Worm (Caenorhabditis elegans) whole organism, L2 larva: ENCODE results near the gene smrd-1.

Source experiments
- C34F6.9 ChIP-seq: fragments of 150-350 bp; optimal IDR thresholded peaks from 2 replicates; lab custom pipeline; 2014; ENCODE audit warnings: missing biosample characterization, missing genetic modification characterization
- Y55F3AM.14 ChIP-seq: fragments of 200-800 bp; sonication (Bioruptor generic); optimal IDR thresholded peaks from 2 replicates; lab custom pipeline; 2018; ENCODE audit warnings: mild to moderate bottlenecking, missing genetic modification characterization, missing compliant biosample characterization
- ZK546.5 ChIP-seq: sonication (generic microtip); optimal IDR thresholded peaks from 2 replicates; lab custom pipeline; 2017; ENCODE audit warnings: missing biosample characterization, missing genetic modification characterization
- alr-1 ChIP-seq: fragments of 150-350 bp; optimal IDR thresholded peaks from 2 replicates; lab custom pipeline; 2014; ENCODE audit warnings: missing biosample characterization, missing genetic modification characterization
- ama-1 ChIP-seq: fragments of 150-350 bp; optimal IDR thresholded peaks from 2 replicates; lab custom pipeline; 2018; ENCODE audit warnings: inconsistent platforms
- blmp-1 ChIP-seq: sonication (generic microtip); optimal IDR thresholded peaks from 2 replicates; lab custom pipeline; 2017; ENCODE audit warnings: missing genetic modification characterization, mild to moderate bottlenecking, missing compliant biosample characterization, antibody characterized with exemption, moderate library complexity; ENCODE audit not compliant: insufficient read depth
- ceh-16 ChIP-seq: fragments of 150-350 bp; optimal IDR thresholded peaks from 2 replicates; lab custom pipeline; 2014; ENCODE audit warnings: missing biosample characterization, missing genetic modification characterization
- crh-2 ChIP-seq: sonication (generic microtip); optimal IDR thresholded peaks from 2 replicates; lab custom pipeline; 2017; ENCODE audit warnings: missing biosample characterization, missing genetic modification characterization
- dmd-4 ChIP-seq: sonication (generic microtip); optimal IDR thresholded peaks from 2 replicates; lab custom pipeline; 2017; ENCODE audit warnings: missing biosample characterization, missing genetic modification characterization
- egl-27 ChIP-seq: sonication (generic microtip); optimal IDR thresholded peaks from 3 replicates; lab custom pipeline; 2017; ENCODE audit warnings: missing biosample characterization, missing genetic modification reagents, missing genetic modification characterization
- elt-1 ChIP-seq: fragments of 150-350 bp; optimal IDR thresholded peaks from 2 replicates; lab custom pipeline; 2014; ENCODE audit warnings: missing biosample characterization, missing genetic modification characterization
- elt-3 ChIP-seq: sonication (generic microtip); optimal IDR thresholded peaks from 2 replicates; lab custom pipeline; 2017; ENCODE audit warnings: missing biosample characterization, missing genetic modification characterization
- lin-11 ChIP-seq: fragments of 150-350 bp; sonication (generic microtip); optimal IDR thresholded peaks from 2 replicates; lab custom pipeline; 2014; ENCODE audit warnings: missing biosample characterization, missing genetic modification characterization, inconsistent platforms, mixed read lengths
- lin-13 ChIP-seq: fragments of 150-350 bp; optimal IDR thresholded peaks from 2 replicates; lab custom pipeline; 2014; ENCODE audit warnings: missing biosample characterization, missing genetic modification reagents, missing genetic modification characterization
- lsy-2 ChIP-seq, 2 experiments: fragments of 150-350 bp in 1 of 2; sonication (generic microtip) in 1 of 2; optimal IDR thresholded peaks; 2 replicates each; lab custom pipeline; 2014 to 2017; ENCODE audit warnings: missing biosample characterization in 2 of 2, missing genetic modification characterization in 2 of 2
- nhr-11 ChIP-seq: fragments of 150-350 bp; optimal IDR thresholded peaks from 2 replicates; lab custom pipeline; 2014; ENCODE audit warnings: missing biosample characterization, missing genetic modification characterization
- nhr-12 ChIP-seq: fragments of 150-350 bp; optimal IDR thresholded peaks from 2 replicates; lab custom pipeline; 2014; ENCODE audit warnings: missing biosample characterization, missing genetic modification characterization
- nhr-129 ChIP-seq: fragments of 150-350 bp; optimal IDR thresholded peaks from 2 replicates; lab custom pipeline; 2014; ENCODE audit warnings: missing biosample characterization, missing genetic modification characterization
- nhr-21 ChIP-seq: fragments of 150-350 bp; optimal IDR thresholded peaks from 2 replicates; lab custom pipeline; 2014; ENCODE audit warnings: missing biosample characterization, missing genetic modification characterization
- nhr-25 ChIP-seq: fragments of 150-350 bp; sonication (generic microtip); optimal IDR thresholded peaks from 3 replicates; lab custom pipeline; 2014; ENCODE audit warnings: missing biosample characterization, missing genetic modification characterization
- nhr-77 ChIP-seq: fragments of 150-350 bp; optimal IDR thresholded peaks from 2 replicates; lab custom pipeline; 2014; ENCODE audit warnings: missing biosample characterization, missing genetic modification characterization
- peb-1 ChIP-seq: fragments of 150-350 bp; optimal IDR thresholded peaks from 2 replicates; lab custom pipeline; 2014; ENCODE audit warnings: missing biosample characterization, missing genetic modification characterization
- sma-9 ChIP-seq, 2 experiments: fragments of 150-350 bp in 1 of 2; sonication (generic microtip) in 1 of 2; optimal IDR thresholded peaks; 2 replicates each; lab custom pipeline; 2014 to 2016; ENCODE audit warnings: missing genetic modification characterization in 2 of 2, mild to moderate bottlenecking in 1 of 2, missing biosample characterization in 1 of 2, missing compliant biosample characterization in 1 of 2, missing genetic modification reagents in 1 of 2, moderate library complexity in 1 of 2
- snpc-4 ChIP-seq: fragments of 150-350 bp; optimal IDR thresholded peaks from 2 replicates; lab custom pipeline; 2014; ENCODE audit warnings: missing biosample characterization, missing genetic modification characterization
- unc-39 ChIP-seq: fragments of 150-350 bp; optimal IDR thresholded peaks from 2 replicates; lab custom pipeline; 2014; ENCODE audit warnings: missing biosample characterization, missing genetic modification characterization
- unc-62 ChIP-seq: fragments of 150-350 bp; optimal IDR thresholded peaks from 2 replicates; lab custom pipeline; 2014; ENCODE audit warnings: missing biosample characterization, missing genetic modification reagents, missing genetic modification characterization
- zag-1 ChIP-seq: fragments of 150-350 bp; optimal IDR thresholded peaks from 2 replicates; lab custom pipeline; 2014; ENCODE audit warnings: missing biosample characterization, missing genetic modification characterization
- ztf-4 ChIP-seq: fragments of 150-350 bp; optimal IDR thresholded peaks from 2 replicates; lab custom pipeline; 2014; ENCODE audit warnings: missing biosample characterization, missing genetic modification characterization

Gene smrd-1

ce11 chrIII:10395990-10396389 is 39.8 kb downstream of the smrd-1 start, which contains the start of gene M03C11.1:
TSS of gene M03C11.1 (minus strand) at chrIII:10396090.
- no peak for TF ChIP-seq nhr-12 (tag; lab: Kevin White, UChicago)
- TF ChIP-seq, all 48 proteins: peak for 0

- no peak for TF ChIP-seq elt-1 (tag; lab: Kevin White, UChicago)
- TF ChIP-seq egl-27 (tag; lab: Kevin White, UChicago), result no peak
- TF ChIP-seq C34F6.9 (tag; lab: Kevin White, UChicago), result no peak
- no peak for TF ChIP-seq ztf-4 (tag; lab: Kevin White, UChicago)
- TF ChIP-seq peb-1, result no peak
Measured at ce11 chrIII:10391628-10392027, 44.2 kb downstream of the smrd-1 start, which contains the start of gene M03C11.9. TSS of gene M03C11.9 (minus strand) at chrIII:10391728.

- no peak for TF ChIP-seq elt-3 (tag; lab: Kevin White, UChicago)
- no peak for TF ChIP-seq nhr-77 (tag; lab: Kevin White, UChicago)
- no peak for TF ChIP-seq ama-1 (lab: Kevin White, UChicago)
- TF ChIP-seq crh-2 (tag; lab: Kevin White, UChicago), result no peak
- TF ChIP-seq dmd-4, result no peak
- TF ChIP-seq, all 48 proteins: peak for 0
Measured at ce11 chrIII:10389608-10390007, 46.2 kb downstream of the smrd-1 start.

- no peak for TF ChIP-seq blmp-1 (tag; lab: Kevin White, UChicago)
- no peak for TF ChIP-seq sma-9 (GFP tag; optimal IDR thresholded peaks at IDR 0.05; lab: Kevin White, UChicago)
- no peak for TF ChIP-seq sma-9 (tag; optimal IDR thresholded peaks at IDR 0.05; lab: Kevin White, UChicago)
- no peak for TF ChIP-seq nhr-129 (tag; lab: Kevin White, UChicago)
- no peak for TF ChIP-seq lin-11 (tag; lab: Kevin White, UChicago)
- TF ChIP-seq Y55F3AM.14 (GFP tag; lab: Kevin White, UChicago), result no peak
- TF ChIP-seq ama-1 (lab: Kevin White, UChicago), result no peak
- TF ChIP-seq, all 48 proteins: peak for 0
Measured at ce11 chrIII:10386476-10386875, 49.3 kb downstream of the smrd-1 start, which contains the start of gene C38H2.3. TSS of gene C38H2.3 (minus strand) at chrIII:10386576.

ce11 chrIII:10383804-10384203 is 52.0 kb downstream of the smrd-1 start:
- TF ChIP-seq zag-1 (tag; lab: Kevin White, UChicago), result no peak
- TF ChIP-seq lsy-2 (tag; optimal IDR thresholded peaks at IDR 0.05; lab: Kevin White, UChicago), result no peak
- no peak for TF ChIP-seq nhr-11 (tag; lab: Kevin White, UChicago)
- no peak for TF ChIP-seq unc-39 (tag; lab: Kevin White, UChicago)
- TF ChIP-seq ama-1 (lab: Kevin White, UChicago), result no peak
- TF ChIP-seq elt-1 (tag; lab: Kevin White, UChicago), result no peak
- no peak for TF ChIP-seq snpc-4 (tag; lab: Kevin White, UChicago)
- no peak for TF ChIP-seq lin-11 (tag; lab: Kevin White, UChicago)
- no peak for TF ChIP-seq lin-13
- no peak for TF ChIP-seq unc-62
- TF ChIP-seq ztf-4 (tag; lab: Kevin White, UChicago), result no peak

- TF ChIP-seq alr-1 (tag; lab: Kevin White, UChicago) (no peak), crh-2 (tag; lab: Kevin White, UChicago) (no peak), nhr-11 (tag; lab: Kevin White, UChicago) (no peak), zag-1 (tag; lab: Kevin White, UChicago) (no peak), snpc-4 (tag; lab: Kevin White, UChicago) (no peak), nhr-21 (tag; lab: Kevin White, UChicago) (no peak), nhr-25 (tag; lab: Kevin White, UChicago) (no peak), ZK546.5 (no peak), ama-1 (lab: Kevin White, UChicago) (no peak), lin-11 (tag; lab: Kevin White, UChicago) (no peak), elt-1 (tag; lab: Kevin White, UChicago) (no peak), nhr-77 (tag; lab: Kevin White, UChicago) (no peak), lsy-2 (tag; optimal IDR thresholded peaks at IDR 0.05; lab: Kevin White, UChicago) (no peak), peb-1 (no peak), C34F6.9 (tag; lab: Kevin White, UChicago) (no peak), ceh-16 (tag; lab: Kevin White, UChicago) (no peak)
Measured at ce11 chrIII:10381473-10381872, 54.3 kb downstream of the smrd-1 start, which contains the start of gene C38H2.2. TSS of gene C38H2.2 (plus strand) at chrIII:10381773.
